Worm (Caenorhabditis elegans) whole organism, mixed stage, embryonic: ENCODE results near the gene B0310.6.

Experiments used
- blmp-1 ChIP-seq: fragments of 150-350 bp; optimal IDR thresholded peaks from 2 replicates; lab custom pipeline; 2014; ENCODE audit warnings: missing biosample characterization, missing genetic modification characterization
- elt-1 ChIP-seq: sonication (generic microtip); optimal IDR thresholded peaks from 2 replicates; lab custom pipeline; 2017; ENCODE audit warnings: missing genetic modification characterization, mild to moderate bottlenecking, missing compliant biosample characterization, antibody characterized with exemption, moderate library complexity, borderline replicate concordance; ENCODE audit not compliant: insufficient read depth
- hlh-1 ChIP-seq: fragments of 150-350 bp; optimal IDR thresholded peaks from 2 replicates; lab custom pipeline; 2014; ENCODE audit warnings: missing biosample characterization, missing genetic modification reagents, missing genetic modification characterization
- lsy-2 ChIP-seq: fragments of 150-350 bp; optimal IDR thresholded peaks from 2 replicates; lab custom pipeline; 2014; ENCODE audit warnings: missing biosample characterization, missing genetic modification characterization
- mab-5 ChIP-seq: fragments of 150-350 bp; optimal IDR thresholded peaks from 2 replicates; lab custom pipeline; 2014; ENCODE audit warnings: missing biosample characterization, missing genetic modification characterization
- nhr-28 ChIP-seq: fragments of 150-350 bp; optimal IDR thresholded peaks from 2 replicates; lab custom pipeline; 2014; ENCODE audit warnings: missing biosample characterization, missing genetic modification characterization
- nhr-76 ChIP-seq: sonication (generic microtip); optimal IDR thresholded peaks from 2 replicates; lab custom pipeline; 2017; ENCODE audit warnings: missing biosample characterization, missing genetic modification characterization
- pha-4 ChIP-seq: fragments of 150-350 bp; optimal IDR thresholded peaks from 2 replicates; lab custom pipeline; 2018; ENCODE audit warnings: missing biosample characterization, missing genetic modification reagents, missing genetic modification characterization
- snpc-4 ChIP-seq: fragments of 150-350 bp; optimal IDR thresholded peaks from 2 replicates; lab custom pipeline; 2014; ENCODE audit warnings: missing biosample characterization, missing genetic modification characterization
- unc-39 ChIP-seq: fragments of 150-350 bp; optimal IDR thresholded peaks from 2 replicates; lab custom pipeline; 2014; ENCODE audit warnings: missing biosample characterization, missing genetic modification characterization
- unc-62 ChIP-seq: fragments of 150-350 bp; optimal IDR thresholded peaks from 2 replicates; lab custom pipeline; 2014; ENCODE audit warnings: missing biosample characterization, missing genetic modification reagents, missing genetic modification characterization
- ztf-11 ChIP-seq: fragments of 150-350 bp; optimal IDR thresholded peaks from 2 replicates; lab custom pipeline; 2014; ENCODE audit warnings: missing biosample characterization, missing genetic modification characterization

- TF ChIP-seq ztf-11 (tag; lab: Kevin White, UChicago) (no peak), snpc-4 (tag; lab: Kevin White, UChicago) (no peak), unc-39 (tag; lab: Kevin White, UChicago) (no peak), elt-1 (tag; lab: Kevin White, UChicago) (no peak), nhr-28 (tag; lab: Kevin White, UChicago) (no peak), nhr-76 (tag; lab: Kevin White, UChicago) (no peak), mab-5 (no peak), pha-4 (no peak), hlh-1 (no peak), lsy-2 (tag; lab: Kevin White, UChicago) (no peak), unc-62 (no peak), blmp-1 (tag; lab: Kevin White, UChicago) (no peak)
These were observed 24.4 kb upstream of the B0310.6 start for ce11 chrX:555043-555791.
